Worm (Caenorhabditis elegans): ENCODE measurements around the gene Y38H8A.12.
A peak's percentile ranks its signal among the peaks of the same experiment; 100 is the strongest.

Y38H8A.12 gene

ce11 chrIV:13493719-13494118 is 32.9 kb upstream of the Y38H8A.12 start:
- TF ChIP-seq zag-1 (tag; optimal IDR thresholded peaks at IDR 0.05): no peak
- TF ChIP-seq nhr-129 (tag; optimal IDR thresholded peaks at IDR 0.05): peak; percentile 34
- no peak for TF ChIP-seq elt-3 (tag; optimal IDR thresholded peaks at IDR 0.05)

ce11 chrIV:13492271-13492670 is 31.5 kb upstream of the Y38H8A.12 start, which contains the start of gene Y45F10A.7:
Gene Y45F10A.7 (plus strand): TSS chrIV:13492571.
- no peak for TF ChIP-seq lin-13 (GFP tag; optimal IDR thresholded peaks at IDR 0.05)
- TF ChIP-seq mab-5 (tag; optimal IDR thresholded peaks at IDR 0.05): no peak
- TF ChIP-seq lin-39 (tag; optimal IDR thresholded peaks at IDR 0.05): no peak
- no peak for TF ChIP-seq blmp-1 (tag; optimal IDR thresholded peaks at IDR 0.05; ENCODE audit: insufficient read depth)
- TF ChIP-seq ceh-82 (tag; optimal IDR thresholded peaks at IDR 0.05): no peak
- no peak for TF ChIP-seq C34F6.9 (tag; optimal IDR thresholded peaks at IDR 0.05)
- TF ChIP-seq nhr-10 (tag; optimal IDR thresholded peaks at IDR 0.05): no peak
- TF ChIP-seq nhr-129 (tag; optimal IDR thresholded peaks at IDR 0.05): no peak
- no peak for TF ChIP-seq gmeb-1 (tag; optimal IDR thresholded peaks at IDR 0.05)
- no peak for TF ChIP-seq nhr-21 (tag; optimal IDR thresholded peaks at IDR 0.05)
- no peak for TF ChIP-seq egl-27 (tag; optimal IDR thresholded peaks at IDR 0.05)
- TF ChIP-seq sma-9 (GFP tag; optimal IDR thresholded peaks at IDR 0.05): no peak
- TF ChIP-seq sma-9 (tag; optimal IDR thresholded peaks at IDR 0.05): no peak
- no peak for TF ChIP-seq nhr-23 (tag; optimal IDR thresholded peaks at IDR 0.05)
- TF ChIP-seq ceh-16 (tag; optimal IDR thresholded peaks at IDR 0.05): no peak
- TF ChIP-seq ztf-1 (GFP tag; conservative IDR thresholded peaks at IDR 0.05): no peak

ce11 chrIV:13487596-13487995 is 26.8 kb upstream of the Y38H8A.12 start:
- TF ChIP-seq ztf-11 (tag; optimal IDR thresholded peaks at IDR 0.05) (no peak), Y55F3AM.14 (GFP tag; optimal IDR thresholded peaks at IDR 0.05) (no peak), lin-11 (tag; optimal IDR thresholded peaks at IDR 0.05) (no peak), ZK546.5 (tag; optimal IDR thresholded peaks at IDR 0.05) (no peak), lin-39 (tag; optimal IDR thresholded peaks at IDR 0.05) (no peak), ama-1 (optimal IDR thresholded peaks at IDR 0.05) (no peak), unc-39 (tag; optimal IDR thresholded peaks at IDR 0.05) (no peak)

ce11 chrIV:13487019-13487418 is 26.2 kb upstream of the Y38H8A.12 start:
- TF ChIP-seq mdl-1 (tag; optimal IDR thresholded peaks at IDR 0.05) (no peak), lin-13 (GFP tag; optimal IDR thresholded peaks at IDR 0.05) (no peak), unc-55 (GFP tag; optimal IDR thresholded peaks at IDR 0.05) (peak; percentile 34)

ce11 chrIV:13483596-13483995 is 22.8 kb upstream of the Y38H8A.12 start:
- TF ChIP-seq ama-1 (optimal IDR thresholded peaks at IDR 0.05) (no peak), nhr-6 (tag; optimal IDR thresholded peaks at IDR 0.05) (no peak), mab-5 (tag; optimal IDR thresholded peaks at IDR 0.05) (no peak), dmd-4 (tag; optimal IDR thresholded peaks at IDR 0.05) (no peak), ztf-1 (GFP tag; conservative IDR thresholded peaks at IDR 0.05) (no peak), lin-13 (GFP tag; optimal IDR thresholded peaks at IDR 0.05) (no peak), elt-1 (tag; optimal IDR thresholded peaks at IDR 0.05) (no peak), ceh-82 (tag; optimal IDR thresholded peaks at IDR 0.05) (no peak), elt-3 (tag; optimal IDR thresholded peaks at IDR 0.05) (no peak), blmp-1 (tag; optimal IDR thresholded peaks at IDR 0.05; ENCODE audit: insufficient read depth) (no peak), ztf-4 (tag; optimal IDR thresholded peaks at IDR 0.05) (no peak), crh-2 (tag; optimal IDR thresholded peaks at IDR 0.05) (no peak), alr-1 (tag; optimal IDR thresholded peaks at IDR 0.05) (no peak), lin-11 (tag; optimal IDR thresholded peaks at IDR 0.05) (no peak)

ce11 chrIV:13482469-13482868 is 21.7 kb upstream of the Y38H8A.12 start, which contains the start of gene Y38H8A.1:
Gene Y38H8A.1 (plus strand): TSS chrIV:13482769.
- no peak for TF ChIP-seq gmeb-1 (tag; optimal IDR thresholded peaks at IDR 0.05)
- no peak for TF ChIP-seq F13H6.1 (tag; optimal IDR thresholded peaks at IDR 0.05)
- TF ChIP-seq Y55F3AM.14 (GFP tag; optimal IDR thresholded peaks at IDR 0.05): no peak
- no peak for TF ChIP-seq ceh-16 (tag; optimal IDR thresholded peaks at IDR 0.05)
- no peak for TF ChIP-seq egl-27 (tag; optimal IDR thresholded peaks at IDR 0.05)
- TF ChIP-seq R02D3.7 (tag; optimal IDR thresholded peaks at IDR 0.05): no peak
- no peak for TF ChIP-seq mab-5 (tag; optimal IDR thresholded peaks at IDR 0.05)
- TF ChIP-seq sem-4 (tag; optimal IDR thresholded peaks at IDR 0.05): no peak
- TF ChIP-seq elt-1 (tag; optimal IDR thresholded peaks at IDR 0.05): no peak
- TF ChIP-seq ztf-4 (tag; optimal IDR thresholded peaks at IDR 0.05): no peak
- TF ChIP-seq snpc-4 (tag; optimal IDR thresholded peaks at IDR 0.05): no peak
- no peak for TF ChIP-seq nhr-10 (tag; optimal IDR thresholded peaks at IDR 0.05)
- TF ChIP-seq nhr-23 (tag; optimal IDR thresholded peaks at IDR 0.05): no peak
- no peak for TF ChIP-seq crh-2 (tag; optimal IDR thresholded peaks at IDR 0.05)
- no peak for TF ChIP-seq ztf-1 (GFP tag; conservative IDR thresholded peaks at IDR 0.05)
- TF ChIP-seq ceh-82 (tag; optimal IDR thresholded peaks at IDR 0.05): no peak
